Fruit fly (Drosophila melanogaster) whole organism, adult: ENCODE measurements around the gene CG15765.

Experiments used
- CG11617 ChIP-seq: fragments of 200-800 bp; sonication (Bioruptor generic); optimal IDR thresholded peaks from 2 replicates; lab custom pipeline; 2017; ENCODE audit warnings: mild to moderate bottlenecking, missing biosample characterization, missing genetic modification reagents, missing genetic modification characterization
- CG12768 ChIP-seq: fragments of 200-800 bp; sonication (Bioruptor generic); optimal IDR thresholded peaks from 2 replicates; lab custom pipeline; 2017; ENCODE audit warnings: missing biosample characterization, missing genetic modification characterization, mild to moderate bottlenecking, moderate library complexity, missing genetic modification reagents
- CG14711 ChIP-seq: fragments of 200-800 bp; sonication (Bioruptor generic); optimal IDR thresholded peaks from 2 replicates; lab custom pipeline; 2018; ENCODE audit warnings: missing biosample characterization, mild to moderate bottlenecking, missing genetic modification characterization, moderate library complexity
- CG1620 ChIP-seq: fragments of 200-800 bp; sonication (Bioruptor generic); optimal IDR thresholded peaks from 2 replicates; lab custom pipeline; 2016; ENCODE audit warnings: missing biosample characterization, missing genetic modification characterization
- CG33017 ChIP-seq: fragments of 200-800 bp; sonication (Bioruptor generic); optimal IDR thresholded peaks from 2 replicates; lab custom pipeline; 2018; ENCODE audit warnings: missing biosample characterization, mild to moderate bottlenecking, missing genetic modification characterization, moderate library complexity
- CG5204 ChIP-seq: fragments of 200-800 bp; sonication (Bioruptor generic); optimal IDR thresholded peaks from 2 replicates; lab custom pipeline; 2016; ENCODE audit warnings: missing biosample characterization, missing genetic modification characterization
- CG7045 ChIP-seq: fragments of 200-800 bp; sonication (Bioruptor generic); optimal IDR thresholded peaks from 2 replicates; lab custom pipeline; 2017; ENCODE audit warnings: missing biosample characterization, mild to moderate bottlenecking, missing genetic modification characterization
- CG7101 ChIP-seq: fragments of 200-800 bp; sonication (Bioruptor generic); optimal IDR thresholded peaks from 2 replicates; lab custom pipeline; 2018; ENCODE audit warnings: missing biosample characterization, mild to moderate bottlenecking, missing genetic modification characterization, moderate library complexity
- Clk ChIP-seq: fragments of 200-800 bp; sonication (Bioruptor generic); optimal IDR thresholded peaks from 2 replicates; lab custom pipeline; 2017; ENCODE audit warnings: missing biosample characterization, missing genetic modification characterization
- Crg-1 ChIP-seq: fragments of 200-800 bp; sonication (Bioruptor generic); optimal IDR thresholded peaks from 2 replicates; lab custom pipeline; 2016; ENCODE audit warnings: missing biosample characterization, missing genetic modification characterization
- Hr96 ChIP-seq: fragments of 200-800 bp; sonication (Bioruptor generic); optimal IDR thresholded peaks from 2 replicates; lab custom pipeline; 2016; ENCODE audit warnings: missing biosample characterization, missing genetic modification characterization
- Mnt ChIP-seq: fragments of 200-800 bp; sonication (Bioruptor generic); optimal IDR thresholded peaks from 2 replicates; lab custom pipeline; 2016; ENCODE audit warnings: missing biosample characterization, mild to moderate bottlenecking, missing genetic modification characterization
- bab1 ChIP-seq: fragments of 200-800 bp; sonication (Bioruptor generic); optimal IDR thresholded peaks from 3 replicates; lab custom pipeline; 2019; ENCODE audit warnings: missing biosample characterization, mild to moderate bottlenecking, missing genetic modification characterization, moderate library complexity
- cic ChIP-seq: fragments of 200-800 bp; sonication (Bioruptor generic); optimal IDR thresholded peaks from 2 replicates; lab custom pipeline; 2017; ENCODE audit warnings: missing biosample characterization, mild to moderate bottlenecking, missing genetic modification characterization, moderate library complexity
- cnc ChIP-seq, 2 experiments: fragments of >200 bp; optimal IDR thresholded peaks; 2 replicates each; lab custom pipeline; 2017
- kay ChIP-seq: fragments of 200-800 bp; sonication (Bioruptor generic); peaks from one replicate; lab custom pipeline; 2016; ENCODE audit warnings: missing biosample characterization, missing genetic modification characterization, borderline replicate concordance
- ovo ChIP-seq: fragments of 200-800 bp; sonication (Bioruptor generic); optimal IDR thresholded peaks from 2 replicates; lab custom pipeline; 2016; ENCODE audit warnings: missing biosample characterization, missing genetic modification characterization
- pad ChIP-seq: fragments of 200-800 bp; sonication (Bioruptor generic); optimal IDR thresholded peaks from 3 replicates; lab custom pipeline; 2017; ENCODE audit warnings: missing biosample characterization, missing genetic modification characterization, mild to moderate bottlenecking, moderate library complexity, missing genetic modification reagents
- tj ChIP-seq: fragments of 200-800 bp; sonication (Bioruptor generic); optimal IDR thresholded peaks from 3 replicates; lab custom pipeline; 2017; ENCODE audit warnings: missing biosample characterization, mild to moderate bottlenecking, missing genetic modification characterization, moderate library complexity
- toe ChIP-seq: fragments of 200-800 bp; sonication (Bioruptor generic); optimal IDR thresholded peaks from 2 replicates; lab custom pipeline; 2016; ENCODE audit warnings: missing biosample characterization, missing genetic modification characterization

Gene CG15765

DNA sequence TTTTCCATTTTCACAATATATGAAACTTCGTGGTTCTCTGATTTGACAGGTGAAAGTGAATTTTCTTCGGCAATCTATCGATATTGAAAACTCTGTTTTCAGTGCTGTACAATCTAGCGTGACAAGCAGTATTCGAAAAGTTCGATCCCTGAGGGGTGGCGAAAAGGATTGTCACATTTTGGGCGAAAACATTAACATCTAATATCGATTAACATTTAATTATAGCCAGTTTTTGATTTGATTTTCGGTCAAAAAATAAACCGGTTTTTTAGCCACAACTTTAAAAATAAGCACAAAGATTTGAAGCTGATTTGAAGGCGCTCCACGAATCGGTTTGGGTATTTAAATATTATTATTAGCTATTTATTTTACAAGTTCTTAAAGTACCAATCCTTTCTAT lies 5.5 kb upstream of the CG15765 start, which contains the start of gene CG44329:
CG44329 (minus strand) TSS at position 101 of the 400 bp plus-strand sequence.
- TF ChIP-seq tj (GFP tag; lab: Kevin White, UChicago) (no peak), CG1620 (GFP tag; lab: Kevin White, UChicago) (no peak), CG7045 (no peak), cic (no peak), Clk (no peak), CG7101 (tag; lab: Kevin White, UChicago) (no peak), CG33017 (tag; lab: Kevin White, UChicago) (no peak)

DNA sequence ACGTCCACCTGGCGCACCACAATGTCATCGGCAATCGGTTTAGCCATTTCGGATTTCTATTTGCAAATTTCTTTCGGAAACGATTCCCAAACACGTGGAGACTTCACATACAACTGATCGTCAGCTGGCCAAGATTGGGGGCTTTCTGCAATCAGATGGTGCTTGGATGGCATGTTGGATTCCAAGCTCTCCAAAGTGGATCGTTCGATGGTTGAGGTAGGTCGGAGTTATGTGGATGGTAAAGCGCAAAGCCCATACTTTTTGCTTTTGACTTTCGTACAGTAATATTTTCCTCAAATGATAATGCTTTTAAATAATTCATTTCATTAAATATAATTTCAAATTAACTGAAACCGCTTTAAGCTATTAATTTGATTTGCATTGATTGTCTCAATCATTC lies 2.6 kb upstream of the CG15765 start, which contains the start of gene AgmNAT:
AgmNAT (minus strand) TSS at position 101 of the 400 bp plus-strand sequence.
- TF ChIP-seq CG33017 (tag; lab: Kevin White, UChicago): no peak
- TF ChIP-seq Mnt (GFP tag; lab: Kevin White, UChicago): peak; percentile 45

DNA sequence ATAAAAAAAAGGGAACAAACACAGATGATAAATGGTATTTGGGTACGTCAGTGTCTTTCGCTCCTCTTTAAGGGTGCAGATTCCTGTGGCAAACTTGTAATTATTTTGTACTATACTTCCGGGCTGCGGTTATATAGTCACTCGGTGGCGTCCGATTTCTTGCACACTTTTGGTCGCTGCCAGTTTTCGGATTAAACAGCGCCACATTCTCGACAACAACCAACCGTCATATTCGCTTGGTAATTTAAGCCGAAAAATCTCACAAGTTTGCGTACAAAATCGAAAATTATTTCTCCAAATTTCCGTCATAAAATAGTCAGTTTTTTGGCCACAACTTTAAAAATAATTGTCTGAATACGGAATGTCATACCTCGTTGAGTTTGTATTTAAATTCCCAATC lies 1.2 kb upstream of the CG15765 start:
- TF ChIP-seq pad (no peak), bab1 (GFP tag; lab: Kevin White, UChicago) (no peak), CG12768 (GFP tag; lab: Kevin White, UChicago) (no peak), Mnt (GFP tag; lab: Kevin White, UChicago) (no peak), ovo (GFP tag; lab: Kevin White, UChicago) (no peak), CG7101 (tag; lab: Kevin White, UChicago) (no peak), tj (GFP tag; lab: Kevin White, UChicago) (no peak), CG1620 (GFP tag; lab: Kevin White, UChicago) (no peak), CG11617 (no peak), cnc (optimal IDR thresholded peaks at IDR 0.05; lab: Kevin White, UChicago) (no peak), CG14711 (tag; lab: Kevin White, UChicago) (no peak)

DNA sequence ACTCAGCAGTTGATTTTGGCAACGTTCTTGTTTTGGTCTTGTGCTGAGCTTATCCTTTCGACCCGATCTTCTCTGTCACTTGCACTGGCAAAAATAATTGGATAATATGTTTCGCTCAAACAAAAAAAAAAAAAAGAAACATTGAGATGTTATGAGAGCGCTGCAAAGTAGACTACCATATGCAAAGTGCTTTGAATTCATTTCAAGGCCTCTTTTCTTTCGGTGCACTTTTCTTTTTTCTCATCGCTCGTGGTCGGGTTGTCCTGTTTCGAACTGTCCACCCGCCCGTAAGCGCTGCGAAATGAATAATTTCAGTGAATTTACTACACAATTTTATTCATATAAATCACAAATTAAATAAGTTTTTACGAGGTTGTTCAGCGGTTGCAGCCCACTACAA lies 1.6 kb downstream of the CG15765 start:
- no peak for TF ChIP-seq kay (GFP tag; lab: Kevin White, UChicago)
- TF ChIP-seq CG33017 (tag; lab: Kevin White, UChicago): no peak

DNA sequence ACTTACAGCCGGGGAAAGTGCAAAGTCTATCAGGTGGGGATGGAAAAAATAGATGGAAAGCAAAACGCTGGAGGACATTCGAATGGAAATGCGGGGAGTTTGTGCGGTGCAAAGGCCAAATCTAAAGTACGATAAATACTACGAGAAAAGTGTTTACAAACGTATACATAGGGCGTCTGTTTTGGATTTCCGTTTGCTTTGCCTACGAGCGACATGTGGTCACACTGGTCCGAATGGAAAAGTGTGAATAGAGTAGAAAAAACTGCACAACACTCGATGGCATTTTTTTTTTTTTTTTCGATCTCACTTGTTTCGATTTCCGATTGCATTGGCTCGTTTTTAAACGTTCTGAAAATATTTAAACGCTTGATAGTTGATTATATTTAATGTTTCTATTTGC lies 21.4 kb downstream of the CG15765 start:
- TF ChIP-seq CG11617 (no peak), Crg-1 (GFP tag; lab: Kevin White, UChicago) (no peak), CG7101 (tag; lab: Kevin White, UChicago) (no peak), toe (GFP tag; lab: Kevin White, UChicago) (no peak), bab1 (GFP tag; lab: Kevin White, UChicago) (no peak), CG14711 (tag; lab: Kevin White, UChicago) (no peak), CG7045 (no peak)

DNA sequence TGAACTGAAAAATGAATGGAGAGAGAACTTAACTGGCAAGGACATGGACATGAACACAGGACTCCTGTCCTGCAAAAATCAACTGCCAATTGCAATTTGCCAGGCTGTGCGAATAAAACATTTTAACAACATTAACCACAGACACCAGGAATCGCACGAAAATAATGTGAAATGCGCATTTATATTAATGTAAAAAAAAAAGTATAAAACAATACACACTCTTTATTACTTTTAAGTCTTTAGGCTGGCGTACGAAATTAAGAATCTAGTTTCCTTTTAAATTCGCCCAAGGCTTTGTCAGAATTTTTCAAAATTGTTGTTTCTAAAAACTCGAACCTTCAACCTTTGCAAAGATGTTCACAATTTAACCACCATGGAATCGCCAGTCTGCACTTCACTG lies 26.6 kb downstream of the CG15765 start, which contains the start of gene CG12729:
CG12729 (plus strand) TSS at position 301 of the 400 bp plus-strand sequence.
- TF ChIP-seq toe (GFP tag; lab: Kevin White, UChicago) (no peak), CG7045 (no peak), CG5204 (GFP tag; lab: Kevin White, UChicago) (no peak), CG11617 (no peak), Mnt (GFP tag; lab: Kevin White, UChicago) (no peak), CG7101 (tag; lab: Kevin White, UChicago) (no peak), Clk (no peak), kay (GFP tag; lab: Kevin White, UChicago) (no peak), pad (no peak), tj (GFP tag; lab: Kevin White, UChicago) (no peak), bab1 (GFP tag; lab: Kevin White, UChicago) (no peak), cnc (optimal IDR thresholded peaks at IDR 0.05; lab: Kevin White, UChicago) (no peak), ovo (GFP tag; lab: Kevin White, UChicago) (no peak), CG1620 (GFP tag; lab: Kevin White, UChicago) (no peak), CG14711 (tag; lab: Kevin White, UChicago) (no peak), cic (no peak), CG12768 (GFP tag; lab: Kevin White, UChicago) (no peak)

DNA sequence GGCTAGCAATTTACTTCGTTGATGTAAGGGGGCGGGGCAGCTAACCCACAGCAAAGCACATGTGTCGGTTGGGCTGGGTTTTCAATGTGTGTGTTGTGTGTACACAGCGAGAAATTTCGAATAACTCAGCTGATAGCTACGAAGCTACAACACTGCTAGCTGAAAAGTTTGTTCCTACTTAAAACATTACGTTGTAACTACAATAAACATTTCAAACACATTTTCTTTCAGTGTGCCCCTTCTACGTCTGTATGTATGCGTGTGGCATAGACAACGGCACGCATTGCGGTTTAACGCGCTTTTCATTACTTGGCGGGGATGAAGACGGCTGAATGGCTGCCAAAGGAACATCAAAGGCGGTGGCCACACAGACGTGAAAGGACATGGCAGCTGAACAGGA lies 29.2 kb downstream of the CG15765 start:
- TF ChIP-seq kay (GFP tag; lab: Kevin White, UChicago) (no peak), CG33017 (tag; lab: Kevin White, UChicago) (no peak), CG14711 (tag; lab: Kevin White, UChicago) (no peak), cnc (optimal IDR thresholded peaks at IDR 0.05; lab: Kevin White, UChicago) (no peak), tj (GFP tag; lab: Kevin White, UChicago) (no peak), cic (no peak), CG11617 (no peak), toe (GFP tag; lab: Kevin White, UChicago) (no peak), CG1620 (GFP tag; lab: Kevin White, UChicago) (no peak), CG7101 (tag; lab: Kevin White, UChicago) (no peak), CG7045 (no peak), Mnt (GFP tag; lab: Kevin White, UChicago) (no peak), ovo (GFP tag; lab: Kevin White, UChicago) (no peak), bab1 (GFP tag; lab: Kevin White, UChicago) (no peak), pad (no peak)

DNA sequence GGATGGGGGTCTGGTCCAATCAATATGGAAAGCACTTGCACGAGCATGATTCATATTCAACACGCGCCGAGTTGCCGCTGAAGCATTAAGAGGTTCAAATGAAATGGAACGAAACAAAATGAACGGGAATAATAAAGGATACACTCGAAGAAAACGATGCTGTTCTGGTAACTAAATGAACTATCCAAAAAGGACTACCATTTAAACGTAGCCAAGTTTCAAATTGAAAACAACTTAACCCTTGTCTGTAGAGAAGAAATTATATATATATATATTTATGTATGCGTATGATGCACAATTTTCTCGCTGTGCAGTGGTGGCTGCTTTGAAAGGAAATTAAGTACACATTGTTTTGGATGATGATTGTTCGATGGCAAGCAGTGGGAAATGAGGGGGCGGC lies 34.3 kb downstream of the CG15765 start:
- no peak for TF ChIP-seq cnc (optimal IDR thresholded peaks at IDR 0.05; lab: Kevin White, UChicago)
- no peak for TF ChIP-seq bab1 (GFP tag; lab: Kevin White, UChicago)
- no peak for TF ChIP-seq Mnt (GFP tag; lab: Kevin White, UChicago)
- TF ChIP-seq pad: no peak
- no peak for TF ChIP-seq cic
- no peak for TF ChIP-seq Crg-1 (GFP tag; lab: Kevin White, UChicago)
- no peak for TF ChIP-seq kay (GFP tag; lab: Kevin White, UChicago)
- no peak for TF ChIP-seq CG1620 (GFP tag; lab: Kevin White, UChicago)
- no peak for TF ChIP-seq CG12768 (GFP tag; lab: Kevin White, UChicago)
- TF ChIP-seq CG7045: no peak
- TF ChIP-seq tj (GFP tag; lab: Kevin White, UChicago): no peak
- no peak for TF ChIP-seq CG14711 (tag; lab: Kevin White, UChicago)
- no peak for TF ChIP-seq CG33017 (tag; lab: Kevin White, UChicago)
- no peak for TF ChIP-seq ovo (GFP tag; lab: Kevin White, UChicago)
- TF ChIP-seq CG11617: no peak
- TF ChIP-seq CG5204 (GFP tag; lab: Kevin White, UChicago): no peak
- no peak for TF ChIP-seq Clk
- TF ChIP-seq toe (GFP tag; lab: Kevin White, UChicago): no peak
- TF ChIP-seq Hr96: no peak
- no peak for TF ChIP-seq CG7101 (tag; lab: Kevin White, UChicago)
